Worm (Caenorhabditis elegans) whole organism, L2 larva: ENCODE data around the gene pqn-13.

Experiments used
- C34F6.9 ChIP-seq: fragments of 150-350 bp; optimal IDR thresholded peaks from 2 replicates; lab custom pipeline; 2014; ENCODE audit warnings: missing biosample characterization, missing genetic modification characterization
- F13H6.1 ChIP-seq: sonication (generic microtip); optimal IDR thresholded peaks from 2 replicates; lab custom pipeline; 2016; ENCODE audit warnings: missing genetic modification characterization, missing compliant biosample characterization
- R02D3.7 ChIP-seq: fragments of 150-350 bp; optimal IDR thresholded peaks from 2 replicates; lab custom pipeline; 2014; ENCODE audit warnings: missing biosample characterization, missing genetic modification characterization
- Y55F3AM.14 ChIP-seq: fragments of 200-800 bp; sonication (Bioruptor generic); optimal IDR thresholded peaks from 2 replicates; lab custom pipeline; 2018; ENCODE audit warnings: mild to moderate bottlenecking, missing genetic modification characterization, missing compliant biosample characterization
- ZK546.5 ChIP-seq: sonication (generic microtip); optimal IDR thresholded peaks from 2 replicates; lab custom pipeline; 2017; ENCODE audit warnings: missing biosample characterization, missing genetic modification characterization
- alr-1 ChIP-seq: fragments of 150-350 bp; optimal IDR thresholded peaks from 2 replicates; lab custom pipeline; 2014; ENCODE audit warnings: missing biosample characterization, missing genetic modification characterization
- aly-2 ChIP-seq: fragments of 150-350 bp; optimal IDR thresholded peaks from 2 replicates; lab custom pipeline; 2014; ENCODE audit warnings: missing biosample characterization, missing genetic modification characterization
- ama-1 ChIP-seq: fragments of 150-350 bp; optimal IDR thresholded peaks from 2 replicates; lab custom pipeline; 2018; ENCODE audit warnings: inconsistent platforms
- ceh-16 ChIP-seq: fragments of 150-350 bp; optimal IDR thresholded peaks from 2 replicates; lab custom pipeline; 2014; ENCODE audit warnings: missing biosample characterization, missing genetic modification characterization
- ceh-82 ChIP-seq: fragments of 150-350 bp; optimal IDR thresholded peaks from 2 replicates; lab custom pipeline; 2014; ENCODE audit warnings: missing biosample characterization, missing genetic modification characterization
- crh-2 ChIP-seq: sonication (generic microtip); optimal IDR thresholded peaks from 2 replicates; lab custom pipeline; 2017; ENCODE audit warnings: missing biosample characterization, missing genetic modification characterization
- dmd-4 ChIP-seq: sonication (generic microtip); optimal IDR thresholded peaks from 2 replicates; lab custom pipeline; 2017; ENCODE audit warnings: missing biosample characterization, missing genetic modification characterization
- egl-27 ChIP-seq: sonication (generic microtip); optimal IDR thresholded peaks from 3 replicates; lab custom pipeline; 2017; ENCODE audit warnings: missing biosample characterization, missing genetic modification reagents, missing genetic modification characterization
- elt-1 ChIP-seq: fragments of 150-350 bp; optimal IDR thresholded peaks from 2 replicates; lab custom pipeline; 2014; ENCODE audit warnings: missing biosample characterization, missing genetic modification characterization
- elt-3 ChIP-seq: sonication (generic microtip); optimal IDR thresholded peaks from 2 replicates; lab custom pipeline; 2017; ENCODE audit warnings: missing biosample characterization, missing genetic modification characterization
- fos-1 ChIP-seq: fragments of 150-350 bp; optimal IDR thresholded peaks from 2 replicates; lab custom pipeline; 2014; ENCODE audit warnings: missing biosample characterization, missing genetic modification characterization
- gmeb-1 ChIP-seq: fragments of 150-350 bp; optimal IDR thresholded peaks from 2 replicates; lab custom pipeline; 2014; ENCODE audit warnings: missing biosample characterization, missing genetic modification characterization
- lin-11 ChIP-seq: fragments of 150-350 bp; sonication (generic microtip); optimal IDR thresholded peaks from 2 replicates; lab custom pipeline; 2014; ENCODE audit warnings: missing biosample characterization, missing genetic modification characterization, inconsistent platforms, mixed read lengths
- lin-13 ChIP-seq: fragments of 150-350 bp; optimal IDR thresholded peaks from 2 replicates; lab custom pipeline; 2014; ENCODE audit warnings: missing biosample characterization, missing genetic modification reagents, missing genetic modification characterization
- lin-39 ChIP-seq: fragments of 150-350 bp; optimal IDR thresholded peaks from 2 replicates; lab custom pipeline; 2014; ENCODE audit warnings: missing biosample characterization, missing genetic modification reagents, missing genetic modification characterization
- lsy-2 ChIP-seq, 2 experiments: fragments of 150-350 bp in 1 of 2; sonication (generic microtip) in 1 of 2; optimal IDR thresholded peaks; 2 replicates each; lab custom pipeline; 2014 to 2017; ENCODE audit warnings: missing biosample characterization in 2 of 2, missing genetic modification characterization in 2 of 2
- mab-5 ChIP-seq: fragments of 150-350 bp; optimal IDR thresholded peaks from 2 replicates; lab custom pipeline; 2014; ENCODE audit warnings: missing biosample characterization, missing genetic modification characterization
- mbf-1 ChIP-seq: sonication (generic microtip); optimal IDR thresholded peaks from 2 replicates; lab custom pipeline; 2017; ENCODE audit warnings: missing biosample characterization, missing genetic modification characterization
- mdl-1 ChIP-seq, 2 experiments: fragments of 150-350 bp in 1 of 2; sonication (generic microtip) in 1 of 2; optimal IDR thresholded peaks; 2 replicates each; lab custom pipeline; 2017; ENCODE audit warnings: missing biosample characterization in 2 of 2, missing genetic modification characterization in 2 of 2
- nhr-10 ChIP-seq: sonication (generic microtip); optimal IDR thresholded peaks from 2 replicates; lab custom pipeline; 2017; ENCODE audit warnings: missing biosample characterization, missing genetic modification characterization
- nhr-11 ChIP-seq: fragments of 150-350 bp; optimal IDR thresholded peaks from 2 replicates; lab custom pipeline; 2014; ENCODE audit warnings: missing biosample characterization, missing genetic modification characterization
- nhr-12 ChIP-seq: fragments of 150-350 bp; optimal IDR thresholded peaks from 2 replicates; lab custom pipeline; 2014; ENCODE audit warnings: missing biosample characterization, missing genetic modification characterization
- nhr-129 ChIP-seq: fragments of 150-350 bp; optimal IDR thresholded peaks from 2 replicates; lab custom pipeline; 2014; ENCODE audit warnings: missing biosample characterization, missing genetic modification characterization
- nhr-21 ChIP-seq: fragments of 150-350 bp; optimal IDR thresholded peaks from 2 replicates; lab custom pipeline; 2014; ENCODE audit warnings: missing biosample characterization, missing genetic modification characterization
- nhr-23 ChIP-seq: fragments of 150-350 bp; optimal IDR thresholded peaks from 2 replicates; lab custom pipeline; 2014; ENCODE audit warnings: missing biosample characterization, missing genetic modification reagents, missing genetic modification characterization
- nhr-237 ChIP-seq: fragments of 150-350 bp; optimal IDR thresholded peaks from 2 replicates; lab custom pipeline; 2014; ENCODE audit warnings: missing biosample characterization, missing genetic modification characterization
- nhr-25 ChIP-seq: fragments of 150-350 bp; sonication (generic microtip); optimal IDR thresholded peaks from 3 replicates; lab custom pipeline; 2014; ENCODE audit warnings: missing biosample characterization, missing genetic modification characterization
- nhr-6 ChIP-seq: fragments of 150-350 bp; optimal IDR thresholded peaks from 2 replicates; lab custom pipeline; 2014; ENCODE audit warnings: missing biosample characterization, missing genetic modification characterization
- nhr-77 ChIP-seq: fragments of 150-350 bp; optimal IDR thresholded peaks from 2 replicates; lab custom pipeline; 2014; ENCODE audit warnings: missing biosample characterization, missing genetic modification characterization
- peb-1 ChIP-seq: fragments of 150-350 bp; optimal IDR thresholded peaks from 2 replicates; lab custom pipeline; 2014; ENCODE audit warnings: missing biosample characterization, missing genetic modification characterization
- sem-4 ChIP-seq: fragments of 150-350 bp; optimal IDR thresholded peaks from 2 replicates; lab custom pipeline; 2014; ENCODE audit warnings: missing biosample characterization, missing genetic modification reagents, missing genetic modification characterization
- skn-1 ChIP-seq: sonication (generic microtip); optimal IDR thresholded peaks from 2 replicates; lab custom pipeline; 2017; ENCODE audit warnings: missing biosample characterization, missing genetic modification characterization
- sma-3 ChIP-seq: sonication (generic microtip); optimal IDR thresholded peaks from 2 replicates; lab custom pipeline; 2016; ENCODE audit warnings: missing genetic modification reagents, missing genetic modification characterization, missing compliant biosample characterization
- sma-9 ChIP-seq, 2 experiments: fragments of 150-350 bp in 1 of 2; sonication (generic microtip) in 1 of 2; optimal IDR thresholded peaks; 2 replicates each; lab custom pipeline; 2014 to 2016; ENCODE audit warnings: missing genetic modification characterization in 2 of 2, mild to moderate bottlenecking in 1 of 2, missing biosample characterization in 1 of 2, missing compliant biosample characterization in 1 of 2, missing genetic modification reagents in 1 of 2, moderate library complexity in 1 of 2
- snpc-4 ChIP-seq: fragments of 150-350 bp; optimal IDR thresholded peaks from 2 replicates; lab custom pipeline; 2014; ENCODE audit warnings: missing biosample characterization, missing genetic modification characterization
- unc-39 ChIP-seq: fragments of 150-350 bp; optimal IDR thresholded peaks from 2 replicates; lab custom pipeline; 2014; ENCODE audit warnings: missing biosample characterization, missing genetic modification characterization
- unc-55 ChIP-seq: fragments of 150-350 bp; sonication (generic microtip); optimal IDR thresholded peaks from 3 replicates; lab custom pipeline; 2014; ENCODE audit warnings: missing biosample characterization, missing genetic modification reagents, missing genetic modification characterization
- unc-62 ChIP-seq: fragments of 150-350 bp; optimal IDR thresholded peaks from 2 replicates; lab custom pipeline; 2014; ENCODE audit warnings: missing biosample characterization, missing genetic modification reagents, missing genetic modification characterization
- zag-1 ChIP-seq: fragments of 150-350 bp; optimal IDR thresholded peaks from 2 replicates; lab custom pipeline; 2014; ENCODE audit warnings: missing biosample characterization, missing genetic modification characterization
- ztf-1 ChIP-seq: fragments of 200-800 bp; sonication (Bioruptor generic); conservative IDR thresholded peaks from 2 replicates; pipeline ENCODE4 v1.3.6; 2022; ENCODE audit warnings: missing genetic modification characterization, missing compliant biosample characterization
- ztf-11 ChIP-seq: sonication (generic microtip); optimal IDR thresholded peaks from 2 replicates; lab custom pipeline; 2017; ENCODE audit warnings: missing biosample characterization, missing genetic modification characterization
- ztf-4 ChIP-seq: fragments of 150-350 bp; optimal IDR thresholded peaks from 2 replicates; lab custom pipeline; 2014; ENCODE audit warnings: missing biosample characterization, missing genetic modification characterization

Gene pqn-13

DNA sequence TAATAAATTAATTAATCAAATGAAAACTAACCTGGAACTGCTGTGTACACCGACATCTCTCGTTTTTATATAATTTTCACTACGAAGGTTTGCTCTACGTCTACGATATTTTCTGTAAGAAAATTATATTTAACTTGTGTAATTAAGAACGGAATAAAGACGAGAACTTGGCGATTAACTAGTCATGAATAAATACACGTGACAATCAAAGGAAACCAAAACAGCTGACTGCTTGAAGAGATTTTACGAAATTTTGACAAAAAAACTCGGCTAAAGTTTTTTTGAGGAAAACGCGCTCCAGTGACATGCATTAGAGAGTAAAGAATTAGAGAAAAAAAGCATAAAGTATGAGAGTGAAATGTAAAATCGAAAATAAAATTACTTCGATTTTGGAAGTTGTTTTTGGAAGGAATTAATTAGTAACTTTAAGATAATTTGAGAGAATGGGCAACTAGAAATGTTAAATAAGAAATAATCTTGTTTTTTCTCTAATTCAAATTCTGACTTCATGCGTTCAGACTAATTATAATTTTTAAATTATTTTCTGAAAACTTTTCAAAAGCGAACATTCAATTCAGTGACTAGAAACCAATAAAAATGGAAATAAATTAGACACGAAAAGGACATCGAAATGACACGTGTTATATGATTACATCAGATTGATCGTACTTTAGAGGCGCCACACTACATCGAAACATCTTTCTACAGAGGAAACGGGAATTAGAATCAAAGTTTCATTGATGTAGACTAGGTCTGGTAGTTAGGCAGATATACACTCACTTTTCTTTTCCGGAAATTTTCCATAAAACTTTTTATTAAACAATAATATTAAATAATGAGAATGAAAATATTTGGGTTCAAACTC lies 11.4 kb upstream of the pqn-13 start, which contains the start of gene F25B4.7:
TSS of gene F25B4.7 (minus strand) at position 112 of the 865 bp plus-strand sequence.
- no peak for TF ChIP-seq unc-62 (GFP tag; lab: Kevin White, UChicago)
- TF ChIP-seq alr-1 (tag; lab: Kevin White, UChicago): no peak
- TF ChIP-seq C34F6.9: peak; percentile 68
- peak; percentile 82 for TF ChIP-seq nhr-129
- TF ChIP-seq sma-9 (GFP tag; optimal IDR thresholded peaks at IDR 0.05; lab: Kevin White, UChicago): peak; percentile 74
- TF ChIP-seq sma-9 (tag; optimal IDR thresholded peaks at IDR 0.05; lab: Kevin White, UChicago): no peak
- peak; percentile 41 for TF ChIP-seq nhr-21
- no peak for TF ChIP-seq lin-13 (GFP tag; lab: Kevin White, UChicago)
- peak; percentile 64 for TF ChIP-seq unc-55 (GFP tag; lab: Kevin White, UChicago)
- TF ChIP-seq ZK546.5 (tag; lab: Kevin White, UChicago): no peak
- peak; percentile 33 for TF ChIP-seq nhr-25 (tag; lab: Kevin White, UChicago)
- TF ChIP-seq fos-1: peak; percentile 40
- TF ChIP-seq ztf-4 (tag; lab: Kevin White, UChicago): no peak
- peak; percentile 67 for TF ChIP-seq crh-2 (tag; lab: Kevin White, UChicago)
- peak in 1 of 2 experiments; percentile 41 for TF ChIP-seq lsy-2 (tag; optimal IDR thresholded peaks at IDR 0.05; lab: Kevin White, UChicago)
- TF ChIP-seq elt-3 (tag; lab: Kevin White, UChicago): no peak

DNA sequence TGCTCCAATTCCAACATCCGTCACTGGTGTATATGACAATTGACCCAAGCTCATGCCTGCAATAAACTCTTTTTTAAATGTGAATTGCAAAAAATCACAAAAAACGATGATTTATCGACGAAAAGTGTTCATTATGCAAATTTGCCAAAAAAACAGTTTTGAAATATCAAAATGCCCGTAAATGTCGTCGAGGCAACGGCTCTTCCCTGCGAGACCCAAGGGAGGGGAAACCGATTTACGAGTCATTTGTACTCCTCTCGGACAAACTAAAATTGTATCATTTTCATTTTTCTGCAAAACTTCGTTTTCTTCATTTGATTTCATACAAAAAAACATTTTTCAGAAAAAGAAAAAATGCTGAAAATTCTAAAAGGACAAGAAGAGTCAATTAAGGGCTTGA lies 8.6 kb upstream of the pqn-13 start, which contains the start of the genes hmgs-1 and F25B4.4:
TSS of gene hmgs-1 (minus strand) at position 56 of the 400 bp plus-strand sequence.
TSS of gene F25B4.4 (plus strand) at position 340 of the 400 bp plus-strand sequence.
- TF ChIP-seq mbf-1 (tag; lab: Kevin White, UChicago): no peak
- TF ChIP-seq unc-39: no peak
- no peak for TF ChIP-seq ceh-16 (tag; lab: Kevin White, UChicago)
- peak; percentile 72 for TF ChIP-seq nhr-10 (tag; lab: Kevin White, UChicago)
- TF ChIP-seq ztf-1 (GFP tag; lab: Robert Waterston, UW): no peak
- TF ChIP-seq Y55F3AM.14 (GFP tag; lab: Kevin White, UChicago): peak; percentile 34
- TF ChIP-seq ZK546.5 (tag; lab: Kevin White, UChicago): peak; percentile 32
- peak; percentile 93 for TF ChIP-seq C34F6.9
- peak; percentile 77 for TF ChIP-seq sem-4
- no peak for TF ChIP-seq elt-3 (tag; lab: Kevin White, UChicago)
- TF ChIP-seq nhr-12: no peak
- TF ChIP-seq egl-27 (tag; lab: Kevin White, UChicago): peak; percentile 91
- TF ChIP-seq dmd-4 (tag; lab: Kevin White, UChicago): peak; percentile 21
- TF ChIP-seq ztf-11 (tag; lab: Kevin White, UChicago): no peak
- peak; percentile 68 for TF ChIP-seq snpc-4 (tag; lab: Kevin White, UChicago)
- peak; percentile 81 for TF ChIP-seq lin-11 (tag; lab: Kevin White, UChicago)
- TF ChIP-seq crh-2 (tag; lab: Kevin White, UChicago): peak; percentile 94
- peak; percentile 93 for TF ChIP-seq nhr-25 (tag; lab: Kevin White, UChicago)
- TF ChIP-seq nhr-11 (tag; lab: Kevin White, UChicago): no peak
- TF ChIP-seq lsy-2 (tag; optimal IDR thresholded peaks at IDR 0.05; lab: Kevin White, UChicago): peak; percentile 84 to 95
- TF ChIP-seq gmeb-1 (tag; lab: Kevin White, UChicago): peak; percentile 88
- TF ChIP-seq ceh-82: peak; percentile 17
- TF ChIP-seq zag-1: peak; percentile 83
- peak; percentile 89 for TF ChIP-seq sma-3 (GFP tag; lab: Kevin White, UChicago)
- TF ChIP-seq ztf-4 (tag; lab: Kevin White, UChicago): peak; percentile 87
- TF ChIP-seq nhr-237 (tag; lab: Kevin White, UChicago): no peak
- peak; percentile 83 for TF ChIP-seq fos-1
- TF ChIP-seq unc-62 (GFP tag; lab: Kevin White, UChicago): peak; percentile 49
- TF ChIP-seq nhr-6: peak; percentile 80
- peak; percentile 47 for TF ChIP-seq nhr-77 (tag; lab: Kevin White, UChicago)
- peak; percentile 93 for TF ChIP-seq nhr-129
- TF ChIP-seq peb-1 (tag; lab: Kevin White, UChicago): no peak
- TF ChIP-seq skn-1 (tag; lab: Kevin White, UChicago): peak; percentile 21
- TF ChIP-seq F13H6.1 (tag; lab: Kevin White, UChicago): peak; percentile 89
- peak; percentile 61 for TF ChIP-seq lin-39 (tag; lab: Kevin White, UChicago)
- TF ChIP-seq lin-13 (GFP tag; lab: Kevin White, UChicago): peak; percentile 91
- TF ChIP-seq nhr-21: peak; percentile 87
- no peak for TF ChIP-seq mdl-1 (tag; optimal IDR thresholded peaks at IDR 0.05; lab: Kevin White, UChicago)
- no peak for TF ChIP-seq nhr-23
- TF ChIP-seq alr-1 (tag; lab: Kevin White, UChicago): no peak
- peak; percentile 99 for TF ChIP-seq R02D3.7 (tag; lab: Kevin White, UChicago)
- TF ChIP-seq mab-5 (tag; lab: Kevin White, UChicago): peak; percentile 95
- TF ChIP-seq sma-9 (GFP tag; optimal IDR thresholded peaks at IDR 0.05; lab: Kevin White, UChicago): peak; percentile 95
- no peak for TF ChIP-seq sma-9 (tag; optimal IDR thresholded peaks at IDR 0.05; lab: Kevin White, UChicago)
- TF ChIP-seq ama-1 (lab: Kevin White, UChicago): peak; percentile 57
- TF ChIP-seq elt-1 (tag; lab: Kevin White, UChicago): no peak
- TF ChIP-seq unc-55 (GFP tag; lab: Kevin White, UChicago): peak; percentile 97
- TF ChIP-seq aly-2: no peak
